Fruit fly (Drosophila melanogaster) S2 (cell line): ENCODE results near the gene Ac13E.

Experiments used
- CG8478 ChIP-seq: fragments of >200 bp; optimal IDR thresholded peaks from 2 replicates; lab custom pipeline; 2018
- CTCF ChIP-seq, 2 experiments: fragments of >200 bp; optimal IDR thresholded peaks; 2 replicates each; lab custom pipeline; 2018

DNA sequence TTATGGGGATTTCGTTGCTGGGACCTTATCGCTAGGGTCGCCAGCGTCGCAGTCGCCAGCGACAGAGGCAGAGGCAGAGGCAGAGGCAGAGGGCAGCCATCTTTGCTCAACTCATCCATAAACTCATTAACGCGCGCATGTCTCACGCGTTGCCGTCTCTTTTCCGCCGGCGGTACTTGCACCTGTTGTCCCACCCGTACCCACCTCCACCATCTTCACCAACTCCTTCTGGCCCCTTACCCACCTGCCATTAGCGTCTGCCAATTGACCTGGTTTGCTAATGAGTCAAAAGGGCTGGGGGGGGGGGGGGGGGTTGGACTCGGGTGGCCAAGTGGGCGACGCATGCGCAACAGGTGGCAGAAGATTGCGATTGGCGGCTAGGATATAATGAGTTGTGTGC lies 51.2 kb downstream of the Ac13E start:
- no peak for TF ChIP-seq CG8478
- TF ChIP-seq CTCF (optimal IDR thresholded peaks at IDR 0.05; lab: Kevin White, UChicago), result no peak
